Fruit fly (Drosophila melanogaster) whole organism, embryonic: ENCODE results near the gene Obp19c.

ENCODE experiments used
- CG10654 ChIP-seq: fragments of 200-800 bp; sonication (Bioruptor generic); optimal IDR thresholded peaks from 2 replicates; lab custom pipeline; 2016; ENCODE audit warnings: missing biosample characterization, missing genetic modification characterization
- CG12769 ChIP-seq: fragments of 200-800 bp; sonication (Bioruptor generic); optimal IDR thresholded peaks from 2 replicates; lab custom pipeline; 2019; ENCODE audit warnings: missing biosample characterization, mild to moderate bottlenecking, missing genetic modification characterization, moderate library complexity
- CG13775 ChIP-seq: fragments of 200-800 bp; sonication (Bioruptor generic); optimal IDR thresholded peaks from 3 replicates; lab custom pipeline; 2017; ENCODE audit warnings: missing biosample characterization, mild to moderate bottlenecking, missing genetic modification characterization
- CG15601 ChIP-seq: fragments of 200-800 bp; sonication (Bioruptor generic); optimal IDR thresholded peaks from 3 replicates; lab custom pipeline; 2019; ENCODE audit warnings: missing biosample characterization, mild to moderate bottlenecking, missing genetic modification characterization, moderate library complexity
- CG17612 ChIP-seq: fragments of 200-800 bp; sonication (Bioruptor generic); IDR thresholded peaks from 2 replicates; pipeline ENCODE4 v1.3.6; 2022; ENCODE audit warnings: missing biosample characterization, missing genetic modification characterization
- CG18764 ChIP-seq: fragments of 200-800 bp; sonication (Bioruptor generic); optimal IDR thresholded peaks from 3 replicates; lab custom pipeline; 2016; ENCODE audit warnings: missing biosample characterization, missing genetic modification characterization
- CG31365 ChIP-seq: fragments of 200-800 bp; sonication (Bioruptor generic); optimal IDR thresholded peaks from 2 replicates; lab custom pipeline; 2018; ENCODE audit warnings: missing biosample characterization, mild to moderate bottlenecking, missing genetic modification characterization
- CG32767 ChIP-seq: fragments of 200-800 bp; sonication (Bioruptor generic); IDR thresholded peaks from 2 replicates; pipeline ENCODE4 v1.3.6; 2022; ENCODE audit warnings: missing biosample characterization, missing genetic modification characterization
- CG33213 ChIP-seq: fragments of 200-800 bp; sonication (Bioruptor generic); optimal IDR thresholded peaks from 3 replicates; lab custom pipeline; 2016; ENCODE audit warnings: missing biosample characterization, missing genetic modification characterization
- CG4328 ChIP-seq: fragments of 200-800 bp; sonication (Bioruptor generic); optimal IDR thresholded peaks from 3 replicates; lab custom pipeline; 2017; ENCODE audit warnings: missing biosample characterization, missing genetic modification reagents, missing genetic modification characterization
- CG4707 ChIP-seq: fragments of 200-800 bp; sonication (Bioruptor generic); optimal IDR thresholded peaks from 2 replicates; lab custom pipeline; 2018; ENCODE audit warnings: missing biosample characterization, mild to moderate bottlenecking, missing genetic modification characterization, moderate library complexity
- CG7745 ChIP-seq: fragments of 200-800 bp; sonication (Bioruptor generic); optimal IDR thresholded peaks from 2 replicates; lab custom pipeline; 2018; ENCODE audit warnings: missing biosample characterization, mild to moderate bottlenecking, missing genetic modification characterization, moderate library complexity
- CG7963 ChIP-seq: fragments of 200-800 bp; sonication (Bioruptor generic); IDR thresholded peaks from 3 replicates; pipeline ENCODE4 v1.3.6; 2022; ENCODE audit warnings: missing biosample characterization, missing genetic modification characterization; ENCODE audit not compliant: partially characterized antibody
- CG8089 ChIP-seq: fragments of 200-800 bp; sonication (Bioruptor generic); optimal IDR thresholded peaks from 3 replicates; lab custom pipeline; 2016; ENCODE audit warnings: missing biosample characterization, missing genetic modification characterization
- CG9876 ChIP-seq: fragments of 200-800 bp; sonication (Bioruptor generic); optimal IDR thresholded peaks from 2 replicates; lab custom pipeline; 2016; ENCODE audit warnings: missing biosample characterization, missing genetic modification characterization
- CHES-1-like ChIP-seq: fragments of 200-800 bp; sonication (Bioruptor generic); optimal IDR thresholded peaks from 2 replicates; lab custom pipeline; 2016; ENCODE audit warnings: missing biosample characterization, missing genetic modification characterization
- CTCF ChIP-seq: fragments of 200-800 bp; sonication (Bioruptor generic); optimal IDR thresholded peaks from 2 replicates; lab custom pipeline; 2017; ENCODE audit warnings: missing biosample characterization, mild to moderate bottlenecking, missing genetic modification characterization, moderate library complexity
- D ChIP-seq, 2 experiments: fragments of 200-800 bp in 1 of 2; fragments of >200 bp in 1 of 2; sonication (Bioruptor generic) in 1 of 2; optimal IDR thresholded peaks; 2 replicates in 1 of 2; 3 replicates in 1 of 2; lab custom pipeline; 2017; ENCODE audit warnings: mild to moderate bottlenecking in 1 of 2, missing biosample characterization in 1 of 2, missing genetic modification characterization in 1 of 2, missing genetic modification reagents in 1 of 2
- Dad ChIP-seq: fragments of 200-800 bp; sonication (Bioruptor generic); optimal IDR thresholded peaks from 3 replicates; lab custom pipeline; 2016; ENCODE audit warnings: missing biosample characterization, missing genetic modification characterization
- Deaf1 ChIP-seq: fragments of 200-800 bp; optimal IDR thresholded peaks from 3 replicates; lab custom pipeline; 2019; ENCODE audit warnings: missing biosample characterization, mild to moderate bottlenecking, missing genetic modification characterization, moderate library complexity
- E2f1 ChIP-seq: fragments of 200-800 bp; sonication (Bioruptor generic); IDR thresholded peaks from 2 replicates; pipeline ENCODE4 v1.3.6; 2022; ENCODE audit warnings: missing biosample characterization, missing genetic modification characterization
- Ets65A ChIP-seq: fragments of 200-800 bp; sonication (Bioruptor generic); peaks from one replicate; lab custom pipeline; 2016; ENCODE audit warnings: missing biosample characterization, missing genetic modification characterization
- Med ChIP-seq: fragments of 200-800 bp; sonication (Bioruptor generic); peaks from one replicate; lab custom pipeline; 2016; ENCODE audit warnings: missing biosample characterization, missing genetic modification characterization, mild to moderate bottlenecking, inconsistent platforms, moderate library complexity
- Ravus ChIP-seq: fragments of 200-800 bp; sonication (Bioruptor generic); IDR thresholded peaks from 2 replicates; pipeline ENCODE4 v1.3.6; 2022; ENCODE audit warnings: missing biosample characterization, missing genetic modification characterization
- Side ChIP-seq: fragments of 200-800 bp; sonication (Bioruptor generic); optimal IDR thresholded peaks from 2 replicates; lab custom pipeline; 2016; ENCODE audit warnings: missing biosample characterization, missing genetic modification characterization
- Ssrp ChIP-seq: fragments of 200-800 bp; sonication (Bioruptor generic); optimal IDR thresholded peaks from 2 replicates; lab custom pipeline; 2018; ENCODE audit warnings: missing biosample characterization, mild to moderate bottlenecking, missing genetic modification characterization, moderate library complexity
- Taf1 ChIP-seq: fragments of 200-800 bp; sonication (Bioruptor generic); IDR thresholded peaks from 2 replicates; pipeline ENCODE4 v1.3.6; 2022; ENCODE audit warnings: missing biosample characterization, missing genetic modification characterization
- ato ChIP-seq: fragments of 200-800 bp; sonication (Bioruptor generic); IDR thresholded peaks from 2 replicates; pipeline ENCODE4 v1.3.6; 2022; ENCODE audit warnings: missing biosample characterization, missing genetic modification characterization; ENCODE audit not compliant: partially characterized antibody
- cad ChIP-seq: fragments of >200 bp; optimal IDR thresholded peaks from 2 replicates; lab custom pipeline; 2017; ENCODE audit warnings: missing biosample characterization, missing genetic modification characterization
- dmrt11E ChIP-seq: fragments of 200-800 bp; sonication (Bioruptor generic); optimal IDR thresholded peaks from 3 replicates; lab custom pipeline; 2018; ENCODE audit warnings: missing biosample characterization, mild to moderate bottlenecking, missing genetic modification characterization, moderate library complexity
- dpn ChIP-seq, 2 experiments: fragments of 200-800 bp; sonication (Bioruptor generic); optimal IDR thresholded peaks; 3 replicates each; lab custom pipeline; 2016; ENCODE audit warnings: missing biosample characterization in 2 of 2, missing genetic modification characterization in 2 of 2
- eve ChIP-seq, 2 experiments: fragments of >200 bp; optimal IDR thresholded peaks; 2 replicates each; lab custom pipeline; 2017; ENCODE audit warnings: missing biosample characterization in 2 of 2, missing genetic modification characterization in 2 of 2
- ham ChIP-seq: fragments of 200-800 bp; sonication (Bioruptor generic); IDR thresholded peaks from 2 replicates; pipeline ENCODE4 v1.3.6; 2022; ENCODE audit warnings: missing biosample characterization, missing genetic modification characterization
- hkb ChIP-seq, 2 experiments: fragments of 200-800 bp in 1 of 2; fragments of >200 bp in 1 of 2; sonication (Bioruptor generic) in 1 of 2; IDR thresholded peaks in 1 of 2; optimal IDR thresholded peaks in 1 of 2; 2 replicates each; pipeline versions ENCODE4 v1.3.6 to Lab custom; 2017 to 2022; ENCODE audit warnings: missing biosample characterization in 1 of 2, missing genetic modification characterization in 1 of 2
- lola ChIP-seq, 3 experiments: fragments of >200 bp in 2 of 3; fragments of 200-800 bp in 1 of 3; sonication (Bioruptor generic) in 1 of 3; optimal IDR thresholded peaks; 2 replicates each; lab custom pipeline; 2017 to 2019; ENCODE audit warnings: missing biosample characterization in 3 of 3, missing genetic modification characterization in 3 of 3, mild to moderate bottlenecking in 1 of 3, moderate library complexity in 1 of 3
- mam ChIP-seq: fragments of 200-800 bp; sonication (Bioruptor generic); optimal IDR thresholded peaks from 3 replicates; lab custom pipeline; 2016; ENCODE audit warnings: missing biosample characterization, missing genetic modification characterization
- nerfin-1 ChIP-seq: fragments of 200-800 bp; sonication (Bioruptor generic); optimal IDR thresholded peaks from 3 replicates; lab custom pipeline; 2019; ENCODE audit warnings: missing biosample characterization, mild to moderate bottlenecking, missing genetic modification characterization, moderate library complexity
- nom ChIP-seq: fragments of 200-800 bp; sonication (Bioruptor generic); optimal IDR thresholded peaks from 2 replicates; lab custom pipeline; 2017; ENCODE audit warnings: missing biosample characterization, missing genetic modification characterization, mild to moderate bottlenecking, moderate library complexity, missing genetic modification reagents
- pzg ChIP-seq: fragments of 200-800 bp; sonication (Bioruptor generic); optimal IDR thresholded peaks from 3 replicates; lab custom pipeline; 2018; ENCODE audit warnings: missing biosample characterization, mild to moderate bottlenecking, missing genetic modification characterization, moderate library complexity
- ranshi ChIP-seq: fragments of 200-800 bp; sonication (Bioruptor generic); IDR thresholded peaks from 2 replicates; pipeline ENCODE4 v1.3.6; 2022; ENCODE audit warnings: missing biosample characterization, missing genetic modification characterization
- slou ChIP-seq: fragments of 200-800 bp; sonication (Bioruptor generic); optimal IDR thresholded peaks from 3 replicates; lab custom pipeline; 2016; ENCODE audit warnings: missing biosample characterization, missing genetic modification characterization
- sug ChIP-seq: fragments of 200-800 bp; optimal IDR thresholded peaks from 2 replicates; lab custom pipeline; 2019; ENCODE audit warnings: missing biosample characterization, mild to moderate bottlenecking, missing genetic modification characterization, moderate library complexity
- ttk ChIP-seq: fragments of 200-800 bp; sonication (Bioruptor generic); IDR thresholded peaks from 2 replicates; pipeline ENCODE4 v2.1.2; 2022; ENCODE audit warnings: missing biosample characterization, missing genetic modification characterization

The Obp19c gene

DNA sequence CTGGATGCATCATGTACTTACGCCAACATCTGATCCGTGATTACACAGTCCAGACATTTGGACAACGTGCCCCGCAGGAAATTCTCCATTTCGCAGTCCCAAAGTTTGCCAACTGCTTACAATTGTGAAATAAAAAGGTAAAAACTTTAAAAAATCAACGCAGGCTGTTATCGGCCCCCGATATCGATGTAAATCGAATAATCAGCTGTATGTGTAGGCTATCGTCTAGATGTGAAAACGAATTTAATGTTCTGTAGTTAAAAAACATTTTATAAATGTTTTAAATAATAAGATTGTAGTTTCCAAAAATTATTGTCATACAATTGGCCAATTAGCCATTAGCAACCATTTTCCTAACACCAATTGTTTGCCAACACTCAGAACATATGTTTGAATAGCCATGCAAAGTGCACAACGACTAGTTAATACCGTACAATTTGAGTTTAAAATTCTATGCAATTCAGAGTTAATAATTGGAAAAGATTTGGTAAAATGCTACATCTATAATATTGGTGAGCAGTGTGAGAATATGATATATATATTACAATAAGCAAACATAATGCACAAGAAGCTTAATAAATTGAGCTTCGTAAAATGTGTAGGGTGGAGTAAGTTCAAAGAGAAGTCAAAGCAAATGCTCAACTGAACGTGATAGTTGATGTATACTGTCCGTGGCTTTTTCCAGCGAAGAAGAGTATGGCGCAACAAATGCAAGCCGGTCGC, 10.9 kb upstream of the Obp19c start, which contains the start of the genes CG11710 and mal (continued):
- TF ChIP-seq CG17612 (no peak), pzg (GFP tag; lab: Kevin White, UChicago) (peak; percentile 22), CG31365 (tag; lab: Kevin White, UChicago) (peak; percentile 71), sug (peak; percentile 81), ranshi (peak; percentile 60; the same call in 1 of the 2 replicates), ham (GFP tag; lab: Robert Waterston, UW) (no peak), CG12769 (no peak), mam (peak; percentile 74), Side (GFP tag; lab: Kevin White, UChicago) (peak; percentile 44), CG7963 (GFP tag; lab: Robert Waterston, UW) (no peak), CG33213 (GFP tag; lab: Kevin White, UChicago) (peak; percentile 62), CHES-1-like (GFP tag; lab: Kevin White, UChicago) (peak; percentile 29), hkb (optimal IDR thresholded peaks at IDR 0.05; lab: Kevin White, UChicago) (no peak), hkb (GFP tag; IDR thresholded peaks at IDR 0.05; lab: Robert Waterston, UW) (peak; percentile 63), CG7745 (tag; lab: Kevin White, UChicago) (no peak), CTCF (GFP tag; lab: Kevin White, UChicago) (peak; percentile 5), Dad (GFP tag; lab: Kevin White, UChicago) (peak; percentile 58), CG18764 (GFP tag; lab: Kevin White, UChicago) (peak; percentile 69), slou (GFP tag; lab: Kevin White, UChicago) (peak; percentile 69), Ets65A (GFP tag; lab: Kevin White, UChicago) (peak; percentile 97), lola (GFP tag; optimal IDR thresholded peaks at IDR 0.05; lab: Kevin White, UChicago) (peak in 1 of 3 experiments; percentile 53), ttk (GFP tag; lab: Robert Waterston, UW) (peak; percentile 56; the same call in 1 of the 2 replicates), CG13775 (GFP tag; lab: Kevin White, UChicago) (peak; percentile 69), CG10654 (GFP tag; lab: Kevin White, UChicago) (peak; percentile 72), CG8089 (GFP tag; lab: Kevin White, UChicago) (peak; percentile 55), ato (GFP tag; lab: Robert Waterston, UW) (no peak), Ssrp (tag; lab: Kevin White, UChicago) (no peak), E2f1 (GFP tag; lab: Robert Waterston, UW) (peak; percentile 73), dmrt11E (tag; lab: Kevin White, UChicago) (peak; percentile 27), nom (GFP tag; lab: Kevin White, UChicago) (peak; percentile 71), CG4707 (GFP tag; lab: Kevin White, UChicago) (peak; percentile 41), CG15601 (tag; lab: Kevin White, UChicago) (no peak), CG9876 (GFP tag; lab: Kevin White, UChicago) (no peak), nerfin-1 (tag; lab: Kevin White, UChicago) (peak; percentile 77), CG4328 (GFP tag; lab: Kevin White, UChicago) (no peak), Deaf1 (tag; lab: Kevin White, UChicago) (peak; percentile 63), Med (GFP tag; lab: Kevin White, UChicago) (peak; percentile 96), Taf1 (GFP tag; lab: Robert Waterston, UW) (peak; percentile 23; the same call in 1 of the 2 replicates), CG32767 (GFP tag; lab: Robert Waterston, UW) (peak; percentile 59; the same call in 1 of the 2 replicates), eve (GFP tag; optimal IDR thresholded peaks at IDR 0.05; lab: Kevin White, UChicago) (no peak), Ravus (GFP tag; lab: Robert Waterston, UW) (peak; percentile 31), cad (GFP tag; lab: Kevin White, UChicago) (no peak), D (optimal IDR thresholded peaks at IDR 0.05; lab: Kevin White, UChicago) (no peak), D (GFP tag; optimal IDR thresholded peaks at IDR 0.05; lab: Kevin White, UChicago) (no peak), dpn (GFP tag; optimal IDR thresholded peaks at IDR 0.05; lab: Kevin White, UChicago) (peak; percentile 67 to 78)
